Fruit fly (Drosophila melanogaster): ENCODE data around the gene CG8281.

dm6 chr3L:7894580-7894979 lies 17.7 kb upstream of the CG8281 start, which contains the start of gene eIF4E5:
- no peak for TF ChIP-seq CG8478 (optimal IDR thresholded peaks at IDR 0.05)
- no peak for TF ChIP-seq CTCF (optimal IDR thresholded peaks at IDR 0.05)
